Fruit fly (Drosophila melanogaster) whole organism, pupa: Measurements from ENCODE around the gene Or22c.

ENCODE experiments used
- CG10348 ChIP-seq: fragments of 200-800 bp; sonication (Bioruptor generic); IDR thresholded peaks from 2 replicates; pipeline ENCODE4 v1.3.6; 2022; ENCODE audit warnings: missing biosample characterization, missing genetic modification characterization
- CG12605 ChIP-seq: fragments of 200-800 bp; sonication (Bioruptor generic); IDR thresholded peaks from 2 replicates; pipeline ENCODE4 v1.3.6; 2022; ENCODE audit warnings: missing biosample characterization, missing genetic modification characterization
- CG13204 ChIP-seq: fragments of 200-800 bp; sonication (Bioruptor generic); optimal IDR thresholded peaks from 2 replicates; lab custom pipeline; 2018; ENCODE audit warnings: missing biosample characterization, mild to moderate bottlenecking, missing genetic modification characterization, moderate library complexity
- CG4496 ChIP-seq: fragments of 200-800 bp; sonication (Bioruptor generic); IDR thresholded peaks from 3 replicates; pipeline ENCODE4 v1.3.6; 2022; ENCODE audit warnings: missing biosample characterization, missing genetic modification characterization
- CG8159 ChIP-seq: fragments of 200-800 bp; sonication (Bioruptor generic); optimal IDR thresholded peaks from 3 replicates; lab custom pipeline; 2018; ENCODE audit warnings: missing biosample characterization, mild to moderate bottlenecking, missing genetic modification characterization, moderate library complexity
- EcR ChIP-seq: fragments of 200-800 bp; sonication (Bioruptor generic); optimal IDR thresholded peaks from 3 replicates; lab custom pipeline; 2019; ENCODE audit warnings: missing biosample characterization, missing genetic modification characterization, mild to moderate bottlenecking, moderate library complexity, missing genetic modification reagents
- Pif1A ChIP-seq: fragments of 200-800 bp; sonication (Bioruptor generic); optimal IDR thresholded peaks from 3 replicates; lab custom pipeline; 2016; ENCODE audit warnings: missing biosample characterization, missing genetic modification characterization
- Pif1B ChIP-seq: fragments of 200-800 bp; sonication (Bioruptor generic); optimal IDR thresholded peaks from 3 replicates; lab custom pipeline; 2016; ENCODE audit warnings: missing biosample characterization, missing genetic modification characterization
- gl ChIP-seq: fragments of 200-800 bp; sonication (Bioruptor generic); optimal IDR thresholded peaks from 2 replicates; lab custom pipeline; 2018; ENCODE audit warnings: missing biosample characterization, mild to moderate bottlenecking, missing genetic modification characterization

DNA sequence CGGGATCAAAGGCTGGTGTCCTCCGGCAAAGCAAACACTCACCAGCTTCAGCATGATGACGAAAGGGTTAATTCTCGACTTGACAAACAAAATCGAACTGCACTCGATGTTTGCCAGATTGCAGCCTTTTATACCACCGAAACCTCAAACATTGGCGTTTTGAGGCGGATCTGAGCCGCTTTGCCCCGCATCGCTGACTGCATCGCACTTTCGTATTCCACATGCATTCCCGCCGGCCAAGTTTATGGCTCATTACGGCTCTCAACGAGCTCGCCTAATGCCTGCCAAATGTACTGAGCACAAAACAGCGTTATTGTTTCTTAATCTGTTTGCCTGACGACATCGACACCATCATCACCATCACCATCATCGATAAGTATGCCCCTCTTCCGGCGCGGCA, 47.3 kb upstream of the Or22c start, which contains the start of gene CG15353:
- TF ChIP-seq EcR (no peak), Pif1A (GFP tag; lab: Kevin White, UChicago) (no peak), Pif1B (GFP tag; lab: Kevin White, UChicago) (no peak), CG10348 (GFP tag; lab: Robert Waterston, UW) (no peak), gl (tag; lab: Kevin White, UChicago) (no peak), CG8159 (no peak), CG4496 (GFP tag; lab: Robert Waterston, UW) (no peak), CG12605 (no peak), CG13204 (GFP tag; lab: Kevin White, UChicago) (no peak)
